Worm (Caenorhabditis elegans) whole organism, young adult: Measurements from ENCODE around the gene sri-60.

Experiments
- F52B5.7 ChIP-seq: sonication (generic microtip); optimal IDR thresholded peaks from 2 replicates; lab custom pipeline; 2016; ENCODE audit warnings: mild to moderate bottlenecking, missing genetic modification characterization, missing compliant biosample characterization
- F57C9.4 ChIP-seq: sonication (generic microtip); optimal IDR thresholded peaks from 2 replicates; lab custom pipeline; 2017; ENCODE audit warnings: mild to moderate bottlenecking, missing genetic modification characterization, missing compliant biosample characterization
- Y53F4B.3 ChIP-seq: fragments of 200-800 bp; sonication (Bioruptor generic); IDR thresholded peaks from 2 replicates; pipeline ENCODE4 v1.3.6; 2022; ENCODE audit warnings: missing genetic modification reagents, missing genetic modification characterization, missing compliant biosample characterization
- ZK185.1 ChIP-seq: sonication (generic microtip); optimal IDR thresholded peaks from 2 replicates; lab custom pipeline; 2016; ENCODE audit warnings: mild to moderate bottlenecking, missing genetic modification characterization, missing compliant biosample characterization; ENCODE audit not compliant: poor library complexity, severe bottlenecking
- ama-1 ChIP-seq, 3 experiments: fragments of 150-350 bp in 1 of 3; sonication (generic microtip) in 2 of 3; optimal IDR thresholded peaks; 2 replicates each; lab custom pipeline; 2014 to 2018; ENCODE audit warnings: missing biosample characterization in 2 of 3, missing genetic modification characterization in 2 of 3, missing genetic modification reagents in 2 of 3
- aptf-2 ChIP-seq: fragments of 200-800 bp; sonication (Bioruptor generic); conservative IDR thresholded peaks from 2 replicates; pipeline ENCODE4 v1.3.6; 2022; ENCODE audit warnings: missing genetic modification reagents, missing genetic modification characterization, missing compliant biosample characterization
- atf-7 ChIP-seq: sonication (generic microtip); optimal IDR thresholded peaks from 2 replicates; lab custom pipeline; 2017; ENCODE audit warnings: mild to moderate bottlenecking, missing genetic modification characterization, missing compliant biosample characterization
- athp-1 ChIP-seq: sonication (generic microtip); optimal IDR thresholded peaks from 2 replicates; lab custom pipeline; 2017; ENCODE audit warnings: mild to moderate bottlenecking, missing genetic modification characterization, missing compliant biosample characterization
- attf-5 ChIP-seq: fragments of 200-800 bp; sonication (Bioruptor generic); optimal IDR thresholded peaks from 2 replicates; lab custom pipeline; 2018; ENCODE audit warnings: mild to moderate bottlenecking, missing genetic modification characterization, missing compliant biosample characterization
- cebp-1 ChIP-seq, 2 experiments: fragments of 200-800 bp in 1 of 2; sonication (Bioruptor generic) in 1 of 2; sonication (generic microtip) in 1 of 2; IDR thresholded peaks in 1 of 2; optimal IDR thresholded peaks in 1 of 2; 2 replicates each; pipeline versions ENCODE4 v1.3.6 to Lab custom; 2017 to 2022; ENCODE audit warnings: missing compliant biosample characterization in 2 of 2, missing genetic modification characterization in 2 of 2, mild to moderate bottlenecking in 1 of 2, missing genetic modification reagents in 1 of 2, moderate library complexity in 1 of 2
- cebp-2 ChIP-seq: fragments of 200-800 bp; sonication (Bioruptor generic); IDR thresholded peaks from 2 replicates; pipeline ENCODE4 v1.3.6; 2022; ENCODE audit warnings: missing genetic modification characterization, missing compliant biosample characterization
- ceh-27 ChIP-seq: fragments of 200-800 bp; sonication (Bioruptor generic); optimal IDR thresholded peaks from 2 replicates; lab custom pipeline; 2018; ENCODE audit warnings: mild to moderate bottlenecking, missing genetic modification characterization, moderate library complexity, missing compliant biosample characterization
- ceh-79 ChIP-seq: sonication (generic microtip); optimal IDR thresholded peaks from 2 replicates; lab custom pipeline; 2017; ENCODE audit warnings: mild to moderate bottlenecking, missing genetic modification characterization, missing compliant biosample characterization
- die-1 ChIP-seq: sonication (generic microtip); optimal IDR thresholded peaks from 2 replicates; lab custom pipeline; 2016; ENCODE audit warnings: missing genotype, mild to moderate bottlenecking, missing genetic modification characterization, missing compliant biosample characterization
- dpff-1 ChIP-seq: sonication (generic microtip); optimal IDR thresholded peaks from 2 replicates; lab custom pipeline; 2017; ENCODE audit warnings: mild to moderate bottlenecking, missing genetic modification characterization, missing compliant biosample characterization
- ets-4 ChIP-seq: fragments of 200-800 bp; sonication (Bioruptor generic); optimal IDR thresholded peaks from 2 replicates; lab custom pipeline; 2018; ENCODE audit warnings: mild to moderate bottlenecking, missing genetic modification characterization, missing compliant biosample characterization
- fkh-3 ChIP-seq: sonication (generic microtip); optimal IDR thresholded peaks from 2 replicates; lab custom pipeline; 2016; ENCODE audit warnings: mild to moderate bottlenecking, missing genetic modification characterization, missing compliant biosample characterization
- hmg-1.2 ChIP-seq: fragments of 200-800 bp; sonication (Bioruptor generic); IDR thresholded peaks from 2 replicates; pipeline ENCODE4 v1.3.6; 2022; ENCODE audit warnings: missing genetic modification reagents, missing genetic modification characterization, missing compliant biosample characterization
- hsf-1 ChIP-seq: fragments of 200-800 bp; sonication (Bioruptor generic); IDR thresholded peaks from 2 replicates; pipeline ENCODE4 v1.3.6; 2022; ENCODE audit warnings: missing genetic modification reagents, missing genetic modification characterization, missing compliant biosample characterization
- lag-1 ChIP-seq: fragments of 200-800 bp; sonication (Bioruptor generic); IDR thresholded peaks from 2 replicates; pipeline ENCODE4 v1.3.6; 2022; ENCODE audit warnings: missing genetic modification reagents, missing genetic modification characterization, missing compliant biosample characterization
- let-526 ChIP-seq: fragments of 200-800 bp; sonication (Bioruptor generic); IDR thresholded peaks from 2 replicates; pipeline ENCODE4 v1.3.6; 2022; ENCODE audit warnings: missing genetic modification reagents, missing genetic modification characterization, missing compliant biosample characterization
- lir-1 ChIP-seq: fragments of 200-800 bp; sonication (Bioruptor generic); conservative IDR thresholded peaks from 2 replicates; pipeline ENCODE4 v1.3.6; 2022; ENCODE audit warnings: missing genetic modification reagents, missing genetic modification characterization, missing compliant biosample characterization
- lsl-1 ChIP-seq: fragments of 200-800 bp; sonication (Bioruptor generic); optimal IDR thresholded peaks from 2 replicates; lab custom pipeline; 2018; ENCODE audit warnings: mild to moderate bottlenecking, missing genetic modification characterization, moderate library complexity, missing compliant biosample characterization
- madf-3 ChIP-seq: fragments of 200-800 bp; sonication (Bioruptor generic); IDR thresholded peaks from 2 replicates; pipeline ENCODE4 v1.3.6; 2022; ENCODE audit warnings: missing genetic modification reagents, missing genetic modification characterization, missing compliant biosample characterization
- mcd-1 ChIP-seq: fragments of 200-800 bp; sonication (Bioruptor generic); IDR thresholded peaks from 2 replicates; pipeline ENCODE4 v1.3.6; 2022; ENCODE audit warnings: missing genetic modification reagents, missing genetic modification characterization, missing compliant biosample characterization
- nfya-1 ChIP-seq: sonication (generic microtip); optimal IDR thresholded peaks from 2 replicates; lab custom pipeline; 2017; ENCODE audit warnings: antibody characterized with exemption, missing compliant biosample characterization, missing genetic modification characterization, borderline replicate concordance; ENCODE audit not compliant: insufficient read depth
- pbrm-1 ChIP-seq: fragments of 200-800 bp; sonication (Bioruptor generic); IDR thresholded peaks from 2 replicates; pipeline ENCODE4 v1.3.6; 2022; ENCODE audit warnings: missing genetic modification reagents, missing genetic modification characterization, missing compliant biosample characterization
- rpc-1 ChIP-seq, 2 experiments: fragments of 150-350 bp in 1 of 2; sonication (generic microtip) in 1 of 2; optimal IDR thresholded peaks; 2 replicates each; lab custom pipeline; 2014 to 2018; ENCODE audit warnings: missing biosample characterization in 1 of 2, missing genetic modification characterization in 1 of 2, missing genetic modification reagents in 1 of 2, missing genotype in 1 of 2
- snpc-1.3 ChIP-seq: sonication (generic microtip); optimal IDR thresholded peaks from 2 replicates; lab custom pipeline; 2017; ENCODE audit warnings: missing genetic modification characterization, mild to moderate bottlenecking, missing compliant biosample characterization, antibody characterized with exemption, moderate library complexity, missing genotype, missing genetic modification reagents; ENCODE audit not compliant: insufficient read depth
- snpc-4 ChIP-seq, 5 experiments: fragments of 150-350 bp in 1 of 5; sonication (generic microtip) in 4 of 5; optimal IDR thresholded peaks; 2 replicates each; lab custom pipeline; 2014 to 2018; ENCODE audit warnings: missing genetic modification characterization in 5 of 5, missing biosample characterization in 3 of 5, antibody characterized with exemption in 2 of 5, mild to moderate bottlenecking in 2 of 5, missing compliant biosample characterization in 2 of 5, missing genotype in 2 of 5, moderate library complexity in 2 of 5, missing genetic modification reagents in 1 of 5
- tbx-9 ChIP-seq: sonication (generic microtip); optimal IDR thresholded peaks from 2 replicates; lab custom pipeline; 2016; ENCODE audit warnings: borderline replicate concordance, missing genetic modification characterization, inconsistent platforms, missing compliant biosample characterization
- tlf-1 ChIP-seq: fragments of 200-800 bp; sonication (Bioruptor generic); optimal IDR thresholded peaks from 2 replicates; lab custom pipeline; 2018; ENCODE audit warnings: mild to moderate bottlenecking, missing genetic modification characterization, missing compliant biosample characterization
- zfh-2 ChIP-seq: fragments of 200-800 bp; sonication (Bioruptor generic); conservative IDR thresholded peaks from 2 replicates; pipeline ENCODE4 v1.3.6; 2022; ENCODE audit warnings: missing genetic modification reagents, missing genetic modification characterization, missing compliant biosample characterization
- ztf-3 ChIP-seq: fragments of 200-800 bp; sonication (Bioruptor generic); optimal IDR thresholded peaks from 2 replicates; lab custom pipeline; 2018; ENCODE audit warnings: mild to moderate bottlenecking, missing genetic modification characterization, missing compliant biosample characterization

The sri-60 gene

DNA sequence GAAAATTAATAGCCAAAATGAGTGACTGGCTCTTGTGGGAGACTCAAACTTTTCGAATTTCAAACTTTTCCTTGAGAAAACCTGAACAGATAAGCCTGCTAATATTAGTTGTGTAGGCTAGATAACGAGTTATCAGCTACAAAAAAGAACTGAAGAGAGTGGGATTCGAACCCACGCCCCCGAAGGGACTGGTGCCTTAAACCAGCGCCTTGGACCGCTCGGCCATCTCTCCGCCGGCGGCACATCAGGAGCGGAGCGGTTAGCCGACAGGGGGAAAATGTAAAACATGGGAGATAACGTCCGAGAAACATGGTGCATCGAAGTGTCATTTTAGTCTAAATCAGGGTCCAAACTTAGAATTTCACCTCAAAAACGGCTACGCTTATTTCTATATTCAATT lies 33.0 kb upstream of the sri-60 start (continued):
- TF ChIP-seq tbx-9 (tag; lab: Kevin White, UChicago) (no peak), Y53F4B.3 (no peak), pbrm-1 (peak; percentile 35; the same call in 1 of the 2 replicates), zfh-2 (GFP tag; lab: Robert Waterston, UW) (peak; percentile 43), snpc-1.3 (tag; lab: Kevin White, UChicago) (no peak), lag-1 (GFP tag; lab: Robert Waterston, UW) (no peak), F57C9.4 (no peak), ztf-3 (GFP tag; lab: Kevin White, UChicago) (no peak), ama-1 (optimal IDR thresholded peaks at IDR 0.05; lab: Kevin White, UChicago) (no peak), ama-1 (GFP tag; optimal IDR thresholded peaks at IDR 0.05; lab: Kevin White, UChicago) (no peak), dpff-1 (tag; lab: Kevin White, UChicago) (no peak), rpc-1 (optimal IDR thresholded peaks at IDR 0.05; lab: Kevin White, UChicago) (peak; percentile 50), rpc-1 (tag; optimal IDR thresholded peaks at IDR 0.05; lab: Kevin White, UChicago) (peak; percentile 75), hsf-1 (GFP tag; lab: Robert Waterston, UW) (no peak), cebp-1 (GFP tag; IDR thresholded peaks at IDR 0.05; lab: Robert Waterston, UW) (no peak), cebp-1 (tag; optimal IDR thresholded peaks at IDR 0.05; lab: Kevin White, UChicago) (no peak), nfya-1 (tag; lab: Kevin White, UChicago) (no peak)
- TF ChIP-seq, all 124 proteins: peak for 23

DNA sequence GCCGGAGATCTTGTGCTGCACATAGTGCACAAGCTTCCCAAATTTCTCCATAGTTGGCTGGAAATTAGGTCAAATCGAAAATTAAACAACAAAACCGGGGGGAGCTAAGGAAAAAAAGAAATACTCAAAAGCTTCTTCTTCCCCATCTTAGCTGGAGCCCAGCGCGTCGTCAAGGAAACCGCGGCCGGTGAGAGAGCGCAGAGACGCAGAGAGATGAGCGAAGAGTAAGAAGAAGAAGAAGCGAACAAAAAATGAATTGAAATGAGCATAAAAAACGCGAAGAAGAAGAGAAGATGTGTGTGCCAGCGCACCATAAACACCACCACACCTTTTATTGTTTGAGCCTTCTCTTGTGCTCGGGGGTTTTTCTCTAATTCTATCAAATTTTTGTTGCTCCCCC lies 32.5 kb upstream of the sri-60 start, which contains the start of gene wdr-31:
TSS of gene wdr-31 (minus strand) at position 101 of the 400 bp plus-strand sequence.
- TF ChIP-seq cebp-2 (GFP tag; lab: Robert Waterston, UW): no peak
- no peak for TF ChIP-seq ceh-27 (GFP tag; lab: Kevin White, UChicago)
- no peak for TF ChIP-seq zfh-2 (GFP tag; lab: Robert Waterston, UW)
- TF ChIP-seq lsl-1 (GFP tag; lab: Kevin White, UChicago): no peak
- TF ChIP-seq dpff-1 (tag; lab: Kevin White, UChicago): no peak
- no peak for TF ChIP-seq F57C9.4
- no peak for TF ChIP-seq die-1
- TF ChIP-seq let-526: no peak
- TF ChIP-seq fkh-3 (tag; lab: Kevin White, UChicago): no peak
- no peak for TF ChIP-seq tlf-1 (GFP tag; lab: Kevin White, UChicago)
- no peak for TF ChIP-seq lir-1 (GFP tag; lab: Robert Waterston, UW)
- no peak for TF ChIP-seq ceh-79 (tag; lab: Kevin White, UChicago)

DNA sequence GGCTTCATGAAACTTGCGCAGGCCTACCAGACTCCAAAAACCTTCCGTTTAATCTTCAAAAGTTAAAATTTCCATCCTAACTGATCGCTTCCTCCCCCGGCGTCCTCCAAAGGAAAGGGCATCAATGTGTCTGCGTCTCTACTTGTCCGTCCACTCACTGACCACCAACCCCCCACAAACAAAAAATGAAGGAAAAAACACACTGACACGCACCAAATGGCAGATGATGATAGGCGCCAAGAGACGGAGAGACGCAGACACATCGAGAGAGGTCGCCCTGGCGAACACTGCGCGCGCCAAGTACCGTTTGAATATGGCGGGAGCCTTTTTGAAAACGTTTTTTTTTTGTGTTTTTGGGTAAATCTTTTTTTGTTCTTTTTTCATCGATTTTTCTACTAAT lies 32.1 kb upstream of the sri-60 start:
- no peak for TF ChIP-seq atf-7 (tag; lab: Kevin White, UChicago)
- TF ChIP-seq cebp-2 (GFP tag; lab: Robert Waterston, UW): 0 out of 2 replicates have a peak, but pooled peaks have one; percentile 12
- TF ChIP-seq zfh-2 (GFP tag; lab: Robert Waterston, UW): peak; percentile 39; the same call in 1 of the 2 replicates
- TF ChIP-seq ceh-79 (tag; lab: Kevin White, UChicago): no peak
- TF ChIP-seq mcd-1 (GFP tag; lab: Robert Waterston, UW): no peak
- no peak for TF ChIP-seq F52B5.7 (tag; lab: Kevin White, UChicago)
- no peak for TF ChIP-seq aptf-2 (GFP tag; lab: Robert Waterston, UW)
- TF ChIP-seq snpc-4 (GFP tag; optimal IDR thresholded peaks at IDR 0.05; lab: Kevin White, UChicago): no peak
- no peak for TF ChIP-seq snpc-4 (tag; optimal IDR thresholded peaks at IDR 0.05; lab: Kevin White, UChicago)
- TF ChIP-seq attf-5 (GFP tag; lab: Kevin White, UChicago): no peak
- TF ChIP-seq hmg-1.2 (GFP tag; lab: Robert Waterston, UW): peak; percentile 61; the same call in 1 of the 2 replicates
- no peak for TF ChIP-seq ztf-3 (GFP tag; lab: Kevin White, UChicago)
- TF ChIP-seq ets-4 (GFP tag; lab: Kevin White, UChicago): no peak
- no peak for TF ChIP-seq cebp-1 (GFP tag; IDR thresholded peaks at IDR 0.05; lab: Robert Waterston, UW)
- peak; percentile 10 for TF ChIP-seq cebp-1 (tag; optimal IDR thresholded peaks at IDR 0.05; lab: Kevin White, UChicago)
- TF ChIP-seq madf-3 (GFP tag; lab: Robert Waterston, UW): 0 out of 2 replicates have a peak, but pooled peaks have one; percentile 23
- no peak for TF ChIP-seq athp-1 (tag; lab: Kevin White, UChicago)
- no peak for TF ChIP-seq ZK185.1 (tag; lab: Kevin White, UChicago)
